Fruit fly (Drosophila melanogaster) whole organism, prepupa: ENCODE measurements around the gene mirr.

Experiments
- Ets21C ChIP-seq: fragments of 200-800 bp; sonication (Bioruptor generic); optimal IDR thresholded peaks from 3 replicates; lab custom pipeline; 2016; ENCODE audit warnings: missing biosample characterization, missing genetic modification characterization
- dsx ChIP-seq: fragments of 200-800 bp; optimal IDR thresholded peaks from 3 replicates; lab custom pipeline; 2019; ENCODE audit warnings: missing biosample characterization, mild to moderate bottlenecking, missing genetic modification characterization, moderate library complexity; ENCODE audit not compliant: poor library complexity, severe bottlenecking
- lz ChIP-seq: fragments of 200-800 bp; sonication (Bioruptor generic); optimal IDR thresholded peaks from 3 replicates; lab custom pipeline; 2016; ENCODE audit warnings: missing biosample characterization, missing genetic modification characterization

DNA sequence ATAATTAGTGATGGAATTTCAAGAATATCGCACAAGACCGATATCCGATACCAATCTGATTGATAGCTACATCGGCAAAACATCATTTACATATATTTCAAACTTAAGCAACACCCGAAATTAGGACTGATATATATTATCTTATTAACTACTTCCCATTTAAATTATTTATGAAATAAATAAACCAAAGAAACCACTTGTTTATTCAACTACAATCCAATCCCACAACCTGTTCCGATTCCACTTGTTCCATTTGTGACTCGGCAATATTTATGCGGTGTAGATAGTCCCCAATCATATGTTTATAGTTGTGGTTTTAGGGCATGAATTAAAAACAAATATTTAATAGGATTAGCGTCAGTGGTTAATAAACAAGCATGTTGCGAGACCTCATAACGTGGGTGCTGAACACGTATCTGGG lies 61.3 kb downstream of the mirr start, which contains the start of the genes CG10973 and Vps13D:
- TF ChIP-seq dsx (GFP tag; lab: Kevin White, UChicago) (no peak), lz (GFP tag; lab: Kevin White, UChicago) (no peak), Ets21C (GFP tag; lab: Kevin White, UChicago) (no peak)
